Worm (Caenorhabditis elegans): ENCODE measurements around the gene rpl-2.
"Not testable (repeated sequence)": the region's sequence is repeated elsewhere in the genome, so short reads cannot be mapped to it uniquely, and the experiment has no call there.

- not testable (repeated sequence) for TF ChIP-seq pes-1 (GFP tag; IDR thresholded peaks at IDR 0.05); aly-1 (tag; optimal IDR thresholded peaks at IDR 0.05); ets-7 (tag; optimal IDR thresholded peaks at IDR 0.05); flt-1 (GFP tag; IDR thresholded peaks at IDR 0.05); hmbx-1 (tag; optimal IDR thresholded peaks at IDR 0.05)
Observed at ce11 chrV:20431390-20431789, 48.1 kb upstream of the rpl-2 start.

All from whole organism, early embryonic.